Worm (Caenorhabditis elegans) whole organism, young adult: ENCODE data around the gene BE0003N10.1.

ENCODE experiments used
- D2030.7 ChIP-seq: fragments of 200-800 bp; sonication (Bioruptor generic); IDR thresholded peaks from 2 replicates; pipeline ENCODE4 v1.3.6; 2022; ENCODE audit warnings: missing genetic modification reagents, missing genetic modification characterization, missing compliant biosample characterization
- F33H1.4 ChIP-seq: fragments of 200-800 bp; sonication (Bioruptor generic); IDR thresholded peaks from 2 replicates; pipeline ENCODE4 v1.3.6; 2022; ENCODE audit warnings: missing genetic modification reagents, missing genetic modification characterization, missing compliant biosample characterization
- ZK185.1 ChIP-seq: sonication (generic microtip); optimal IDR thresholded peaks from 2 replicates; lab custom pipeline; 2016; ENCODE audit warnings: mild to moderate bottlenecking, missing genetic modification characterization, missing compliant biosample characterization; ENCODE audit not compliant: poor library complexity, severe bottlenecking
- ama-1 ChIP-seq, 3 experiments: fragments of 150-350 bp in 1 of 3; sonication (generic microtip) in 2 of 3; optimal IDR thresholded peaks; 2 replicates each; lab custom pipeline; 2014 to 2018; ENCODE audit warnings: missing biosample characterization in 2 of 3, missing genetic modification characterization in 2 of 3, missing genetic modification reagents in 2 of 3
- attf-5 ChIP-seq: fragments of 200-800 bp; sonication (Bioruptor generic); optimal IDR thresholded peaks from 2 replicates; lab custom pipeline; 2018; ENCODE audit warnings: mild to moderate bottlenecking, missing genetic modification characterization, missing compliant biosample characterization
- cebp-2 ChIP-seq: fragments of 200-800 bp; sonication (Bioruptor generic); IDR thresholded peaks from 2 replicates; pipeline ENCODE4 v1.3.6; 2022; ENCODE audit warnings: missing genetic modification characterization, missing compliant biosample characterization
- him-1 ChIP-seq: sonication (generic microtip); optimal IDR thresholded peaks from 2 replicates; lab custom pipeline; 2016; ENCODE audit warnings: missing genotype, missing genetic modification reagents, missing genetic modification characterization, missing compliant biosample characterization
- nhr-90 ChIP-seq: sonication (generic microtip); optimal IDR thresholded peaks from 2 replicates; lab custom pipeline; 2016; ENCODE audit warnings: missing genotype, mild to moderate bottlenecking, missing genetic modification characterization, missing compliant biosample characterization
- snpc-3.4 ChIP-seq: sonication (generic microtip); optimal IDR thresholded peaks from 2 replicates; lab custom pipeline; 2017; ENCODE audit warnings: missing genetic modification characterization, mild to moderate bottlenecking, missing compliant biosample characterization, antibody characterized with exemption, moderate library complexity, missing genotype, missing genetic modification reagents
- snpc-4 ChIP-seq, 5 experiments: fragments of 150-350 bp in 1 of 5; sonication (generic microtip) in 4 of 5; optimal IDR thresholded peaks; 2 replicates each; lab custom pipeline; 2014 to 2018; ENCODE audit warnings: missing genetic modification characterization in 5 of 5, missing biosample characterization in 3 of 5, antibody characterized with exemption in 2 of 5, mild to moderate bottlenecking in 2 of 5, missing compliant biosample characterization in 2 of 5, missing genotype in 2 of 5, moderate library complexity in 2 of 5, missing genetic modification reagents in 1 of 5
- sptf-2 ChIP-seq: fragments of 200-800 bp; sonication (Bioruptor generic); optimal IDR thresholded peaks from 2 replicates; lab custom pipeline; 2018; ENCODE audit warnings: mild to moderate bottlenecking, missing genetic modification characterization, missing compliant biosample characterization

ce11 chrIII:1052291-1052690, 15.0 kb downstream of the BE0003N10.1 start:
- TF ChIP-seq ZK185.1 (tag; lab: Kevin White, UChicago) (no peak), sptf-2 (GFP tag; lab: Kevin White, UChicago) (no peak), D2030.7 (GFP tag; lab: Robert Waterston, UW) (no peak), ama-1 (optimal IDR thresholded peaks at IDR 0.05; lab: Kevin White, UChicago) (no peak), ama-1 (GFP tag; optimal IDR thresholded peaks at IDR 0.05; lab: Kevin White, UChicago) (no peak), snpc-4 (GFP tag; optimal IDR thresholded peaks at IDR 0.05; lab: Kevin White, UChicago) (no peak), snpc-4 (tag; optimal IDR thresholded peaks at IDR 0.05; lab: Kevin White, UChicago) (no peak), F33H1.4 (no peak), him-1 (tag; lab: Kevin White, UChicago) (no peak), snpc-3.4 (no peak), cebp-2 (GFP tag; lab: Robert Waterston, UW) (no peak), nhr-90 (tag; lab: Kevin White, UChicago) (no peak), attf-5 (no peak)
